Worm (Caenorhabditis elegans): ENCODE measurements around the gene R09A8.5.

The R09A8.5 gene

ce11 chrX:12678532-12678931, 38.2 kb upstream of the R09A8.5 start, which contains the start of gene adt-1:
Gene adt-1, plus strand, starts transcription at chrX:12678832.
- no peak for TF ChIP-seq eyg-1 (tag; optimal IDR thresholded peaks at IDR 0.05)
- TF ChIP-seq tbx-7 (tag; optimal IDR thresholded peaks at IDR 0.05): no peak

DNA sequence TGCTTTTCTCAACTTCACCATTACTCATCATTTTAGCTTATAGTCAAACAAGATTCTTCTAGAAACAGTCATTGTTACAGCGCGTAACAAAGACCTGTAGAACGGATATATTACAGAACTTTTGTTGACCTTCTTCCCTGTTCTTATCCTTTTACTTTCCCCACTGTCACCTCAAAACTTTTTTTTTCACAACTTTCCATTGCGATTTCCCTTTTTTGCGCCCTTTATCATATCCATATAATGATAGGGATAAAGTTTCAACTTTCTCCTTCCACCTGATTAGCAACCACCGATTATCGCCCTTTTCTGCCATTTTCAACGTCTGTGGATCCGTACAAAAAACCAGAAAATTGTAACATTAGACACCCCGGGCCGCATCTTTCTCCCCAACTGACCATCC, 36.8 kb upstream of the R09A8.5 start:
- no peak for TF ChIP-seq pros-1 (tag; optimal IDR thresholded peaks at IDR 0.05)

- TF ChIP-seq rnt-1 (tag; optimal IDR thresholded peaks at IDR 0.05): peak; percentile 53
- TF ChIP-seq elt-2 (tag; optimal IDR thresholded peaks at IDR 0.05): peak; percentile 89
- no peak for TF ChIP-seq unc-3 (GFP tag; conservative IDR thresholded peaks at IDR 0.05)
- no peak for TF ChIP-seq unc-3 (tag; optimal IDR thresholded peaks at IDR 0.05)
- TF ChIP-seq ceh-18 (tag; optimal IDR thresholded peaks at IDR 0.05): peak; percentile 7
- TF ChIP-seq ceh-22 (tag; optimal IDR thresholded peaks at IDR 0.05): no peak
- no peak for TF ChIP-seq elt-4 (tag; optimal IDR thresholded peaks at IDR 0.05)
- TF ChIP-seq T23F11.4 (GFP tag; optimal IDR thresholded peaks at IDR 0.05): no peak
- no peak for TF ChIP-seq unc-86 (tag; optimal IDR thresholded peaks at IDR 0.05)
- peak; percentile 38 for TF ChIP-seq unc-55 (GFP tag; optimal IDR thresholded peaks at IDR 0.05)
Measured at ce11 chrX:12671638-12672290, 31.4 kb upstream of the R09A8.5 start.

- TF ChIP-seq ceh-45 (GFP tag; IDR thresholded peaks at IDR 0.05) (no peak), dmd-4 (tag; optimal IDR thresholded peaks at IDR 0.05; ENCODE audit: borderline replicate concordance) (peak; percentile 31), tbx-2 (tag; optimal IDR thresholded peaks at IDR 0.05) (peak; percentile 89), nhr-11 (tag; optimal IDR thresholded peaks at IDR 0.05) (no peak), nhr-232 (tag; optimal IDR thresholded peaks at IDR 0.05) (peak; percentile 3), sox-2 (GFP tag; IDR thresholded peaks at IDR 0.05) (peak; percentile 7; the same call in 1 of the 2 replicates), elt-4 (tag; optimal IDR thresholded peaks at IDR 0.05) (no peak), K09A11.1 (tag; optimal IDR thresholded peaks at IDR 0.05; ENCODE audit: insufficient read depth) (no peak), ttx-3 (tag; optimal IDR thresholded peaks at IDR 0.05) (no peak), ceh-14 (tag; optimal IDR thresholded peaks at IDR 0.05) (peak; percentile 64), unc-3 (GFP tag; conservative IDR thresholded peaks at IDR 0.05) (no peak), unc-3 (tag; optimal IDR thresholded peaks at IDR 0.05) (no peak), gmeb-2 (tag; optimal IDR thresholded peaks at IDR 0.05) (no peak), hlh-30 (tag; optimal IDR thresholded peaks at IDR 0.05; ENCODE audit: insufficient read depth) (peak; percentile 48), pat-9 (tag; optimal IDR thresholded peaks at IDR 0.05) (peak; percentile 20), ref-2 (tag; optimal IDR thresholded peaks at IDR 0.05) (peak; percentile 7), syd-9 (tag; optimal IDR thresholded peaks at IDR 0.05) (peak; percentile 58), hlh-6 (tag; optimal IDR thresholded peaks at IDR 0.05) (no peak), madf-2 (tag; optimal IDR thresholded peaks at IDR 0.05) (no peak), nfya-1 (tag; optimal IDR thresholded peaks at IDR 0.05) (peak; percentile 79), mec-3 (tag; optimal IDR thresholded peaks at IDR 0.05; ENCODE audit: borderline replicate concordance) (no peak), lin-11 (tag; optimal IDR thresholded peaks at IDR 0.05) (no peak), sdc-2 (tag; optimal IDR thresholded peaks at IDR 0.05) (peak; percentile 75), hlh-8 (tag; optimal IDR thresholded peaks at IDR 0.05) (peak; percentile 56), lim-6 (tag; optimal IDR thresholded peaks at IDR 0.05) (no peak), ceh-24 (tag; optimal IDR thresholded peaks at IDR 0.05) (no peak), unc-42 (tag; optimal IDR thresholded peaks at IDR 0.05) (peak; percentile 92), ceh-34 (tag; optimal IDR thresholded peaks at IDR 0.05) (peak; percentile 71), npax-4 (tag; optimal IDR thresholded peaks at IDR 0.05) (peak; percentile 2), pros-1 (tag; optimal IDR thresholded peaks at IDR 0.05) (peak; percentile 64), pqm-1 (tag; optimal IDR thresholded peaks at IDR 0.05) (no peak), hlh-15 (tag; optimal IDR thresholded peaks at IDR 0.05) (no peak), fkh-6 (tag; optimal IDR thresholded peaks at IDR 0.05) (peak; percentile 42), unc-55 (GFP tag; optimal IDR thresholded peaks at IDR 0.05) (peak; percentile 92), tbx-7 (tag; optimal IDR thresholded peaks at IDR 0.05) (no peak), ceh-48 (tag; optimal IDR thresholded peaks at IDR 0.05) (peak; percentile 52), ahr-1 (tag; optimal IDR thresholded peaks at IDR 0.05) (no peak), ama-1 (optimal IDR thresholded peaks at IDR 0.05) (no peak), Y22D7AL.16 (tag; optimal IDR thresholded peaks at IDR 0.05) (no peak), elt-2 (tag; optimal IDR thresholded peaks at IDR 0.05) (peak; percentile 43)
Measured at ce11 chrX:12670385-12670784, 30.0 kb upstream of the R09A8.5 start.

All from whole organism, late embryonic.